Worm (Caenorhabditis elegans): ENCODE data around the gene his-37.

DNA sequence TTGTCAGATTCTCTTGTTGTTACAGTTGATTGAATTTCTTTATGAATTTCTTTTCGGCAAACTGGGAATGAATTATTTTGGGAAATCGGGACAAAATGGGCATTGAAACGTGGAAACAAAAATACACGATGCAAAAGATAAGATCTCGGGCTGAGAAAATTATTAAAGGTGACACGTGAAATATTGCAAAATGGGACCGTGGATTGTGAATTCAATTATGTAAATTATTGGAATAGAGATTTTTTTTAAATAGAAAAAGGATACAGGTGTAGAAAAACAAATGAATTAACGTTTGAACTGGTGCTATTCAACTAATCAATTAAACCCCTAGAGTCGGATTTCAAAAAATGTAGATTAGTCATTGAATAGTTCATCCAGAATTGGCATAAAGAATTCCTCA is 21.8 kb downstream of the his-37 start, which contains the start of gene F25B3.4:
- TF ChIP-seq snpc-4 (GFP tag; optimal IDR thresholded peaks at IDR 0.05) (no peak), snpc-4 (tag; optimal IDR thresholded peaks at IDR 0.05) (no peak), B0261.1 (tag; optimal IDR thresholded peaks at IDR 0.05) (no peak), attf-6 (GFP tag; IDR thresholded peaks at IDR 0.05) (no peak), nfya-1 (tag; optimal IDR thresholded peaks at IDR 0.05; ENCODE audit: borderline replicate concordance, insufficient read depth) (no peak), ceh-79 (tag; optimal IDR thresholded peaks at IDR 0.05) (no peak)

Data from whole organism, young adult.